Worm (Caenorhabditis elegans) whole organism, young adult: ENCODE data around the gene frpr-3.

ENCODE experiments used
- B0019.2 ChIP-seq: fragments of 200-800 bp; sonication (Bioruptor generic); conservative IDR thresholded peaks from 2 replicates; pipeline ENCODE4 v1.3.6; 2022; ENCODE audit warnings: missing genetic modification reagents, missing genetic modification characterization, missing compliant biosample characterization
- B0336.3 ChIP-seq: fragments of 200-800 bp; sonication (Bioruptor generic); IDR thresholded peaks from 2 replicates; pipeline ENCODE4 v1.3.6; 2022; ENCODE audit warnings: missing genetic modification characterization, missing compliant biosample characterization
- F10E7.11 ChIP-seq: sonication (generic microtip); optimal IDR thresholded peaks from 2 replicates; lab custom pipeline; 2017; ENCODE audit warnings: mild to moderate bottlenecking, missing genetic modification characterization, moderate library complexity, missing compliant biosample characterization
- F22D6.2 ChIP-seq: sonication (generic microtip); optimal IDR thresholded peaks from 2 replicates; lab custom pipeline; 2016; ENCODE audit warnings: mild to moderate bottlenecking, missing genetic modification characterization, missing compliant biosample characterization
- F37B4.10 ChIP-seq: fragments of 200-800 bp; sonication (Bioruptor generic); IDR thresholded peaks from 2 replicates; pipeline ENCODE4 v1.3.6; 2022; ENCODE audit warnings: missing genetic modification characterization, missing compliant biosample characterization
- F39B2.1 ChIP-seq: fragments of 200-800 bp; sonication (Bioruptor generic); IDR thresholded peaks from 2 replicates; pipeline ENCODE4 v1.3.6; 2022; ENCODE audit warnings: missing genetic modification reagents, missing genetic modification characterization, missing compliant biosample characterization
- K11D2.4 ChIP-seq: fragments of 200-800 bp; sonication (Bioruptor generic); IDR thresholded peaks from 2 replicates; pipeline ENCODE4 v1.3.6; 2022; ENCODE audit warnings: missing genetic modification reagents, missing genetic modification characterization, missing compliant biosample characterization
- T26A5.8 ChIP-seq: sonication (generic microtip); optimal IDR thresholded peaks from 2 replicates; lab custom pipeline; 2016; ENCODE audit warnings: missing genetic modification characterization, missing compliant biosample characterization
- Y53F4B.3 ChIP-seq: fragments of 200-800 bp; sonication (Bioruptor generic); IDR thresholded peaks from 2 replicates; pipeline ENCODE4 v1.3.6; 2022; ENCODE audit warnings: missing genetic modification reagents, missing genetic modification characterization, missing compliant biosample characterization
- Y53G8AR.9 ChIP-seq: fragments of 200-800 bp; sonication (Bioruptor generic); conservative IDR thresholded peaks from 2 replicates; pipeline ENCODE4 v1.3.6; 2022; ENCODE audit warnings: missing genetic modification reagents, missing genetic modification characterization, missing compliant biosample characterization
- Y56A3A.18 ChIP-seq: fragments of 200-800 bp; sonication (Bioruptor generic); IDR thresholded peaks from 2 replicates; pipeline ENCODE4 v1.3.6; 2022; ENCODE audit warnings: missing genetic modification reagents, missing genetic modification characterization, missing compliant biosample characterization
- Y67H2A.10 ChIP-seq: fragments of 200-800 bp; sonication (Bioruptor generic); conservative IDR thresholded peaks from 2 replicates; pipeline ENCODE4 v1.3.6; 2022; ENCODE audit warnings: missing genetic modification reagents, missing genetic modification characterization, missing compliant biosample characterization
- Y79H2A.3 ChIP-seq: fragments of 200-800 bp; sonication (Bioruptor generic); conservative IDR thresholded peaks from 2 replicates; pipeline ENCODE4 v1.3.6; 2022; ENCODE audit warnings: missing genetic modification reagents, missing genetic modification characterization, missing compliant biosample characterization
- Y95B8A.8 ChIP-seq: fragments of 200-800 bp; sonication (Bioruptor generic); IDR thresholded peaks from 2 replicates; pipeline ENCODE4 v1.3.6; 2022; ENCODE audit warnings: missing genetic modification reagents, missing genetic modification characterization, missing compliant biosample characterization
- ZK185.1 ChIP-seq: sonication (generic microtip); optimal IDR thresholded peaks from 2 replicates; lab custom pipeline; 2016; ENCODE audit warnings: mild to moderate bottlenecking, missing genetic modification characterization, missing compliant biosample characterization; ENCODE audit not compliant: poor library complexity, severe bottlenecking
- akir-1 ChIP-seq: fragments of 200-800 bp; sonication (Bioruptor generic); optimal IDR thresholded peaks from 2 replicates; lab custom pipeline; 2018; ENCODE audit warnings: mild to moderate bottlenecking, missing genetic modification characterization, moderate library complexity, missing compliant biosample characterization
- aptf-3 ChIP-seq: fragments of 200-800 bp; sonication (Bioruptor generic); IDR thresholded peaks from 2 replicates; pipeline ENCODE4 v1.3.6; 2022; ENCODE audit warnings: missing genetic modification characterization, missing compliant biosample characterization
- athp-1 ChIP-seq: sonication (generic microtip); optimal IDR thresholded peaks from 2 replicates; lab custom pipeline; 2017; ENCODE audit warnings: mild to moderate bottlenecking, missing genetic modification characterization, missing compliant biosample characterization
- attf-3 ChIP-seq: fragments of 200-800 bp; sonication (Bioruptor generic); conservative IDR thresholded peaks from 2 replicates; pipeline ENCODE4 v1.3.6; 2022; ENCODE audit warnings: missing genetic modification reagents, missing genetic modification characterization, missing compliant biosample characterization
- ceh-91 ChIP-seq: fragments of 200-800 bp; sonication (Bioruptor generic); IDR thresholded peaks from 2 replicates; pipeline ENCODE4 v1.3.6; 2022; ENCODE audit warnings: missing genetic modification reagents, missing genetic modification characterization, missing compliant biosample characterization
- die-1 ChIP-seq: sonication (generic microtip); optimal IDR thresholded peaks from 2 replicates; lab custom pipeline; 2016; ENCODE audit warnings: missing genotype, mild to moderate bottlenecking, missing genetic modification characterization, missing compliant biosample characterization
- efl-1 ChIP-seq: fragments of 150-350 bp; optimal IDR thresholded peaks from 2 replicates; lab custom pipeline; 2014; ENCODE audit warnings: missing biosample characterization, missing genetic modification reagents, missing genetic modification characterization
- ets-4 ChIP-seq: fragments of 200-800 bp; sonication (Bioruptor generic); optimal IDR thresholded peaks from 2 replicates; lab custom pipeline; 2018; ENCODE audit warnings: mild to moderate bottlenecking, missing genetic modification characterization, missing compliant biosample characterization
- fkh-3 ChIP-seq: sonication (generic microtip); optimal IDR thresholded peaks from 2 replicates; lab custom pipeline; 2016; ENCODE audit warnings: mild to moderate bottlenecking, missing genetic modification characterization, missing compliant biosample characterization
- gei-17 ChIP-seq: fragments of 200-800 bp; sonication (Bioruptor generic); optimal IDR thresholded peaks from 2 replicates; lab custom pipeline; 2018; ENCODE audit warnings: mild to moderate bottlenecking, missing genetic modification characterization, missing compliant biosample characterization
- hlh-12 ChIP-seq: sonication (generic microtip); optimal IDR thresholded peaks from 2 replicates; lab custom pipeline; 2016; ENCODE audit warnings: missing genetic modification characterization, missing compliant biosample characterization
- hmg-20 ChIP-seq: fragments of 200-800 bp; sonication (Bioruptor generic); IDR thresholded peaks from 2 replicates; pipeline ENCODE4 v1.3.6; 2022; ENCODE audit warnings: missing genetic modification reagents, missing genetic modification characterization, missing compliant biosample characterization
- lin-26 ChIP-seq: fragments of 200-800 bp; sonication (Bioruptor generic); IDR thresholded peaks from 2 replicates; pipeline ENCODE4 v1.3.6; 2022; ENCODE audit warnings: missing genetic modification reagents, missing genetic modification characterization, missing compliant biosample characterization
- lin-54 ChIP-seq: fragments of 200-800 bp; sonication (Bioruptor generic); optimal IDR thresholded peaks from 2 replicates; lab custom pipeline; 2018; ENCODE audit warnings: mild to moderate bottlenecking, missing genetic modification characterization, missing compliant biosample characterization
- madf-3 ChIP-seq: fragments of 200-800 bp; sonication (Bioruptor generic); IDR thresholded peaks from 2 replicates; pipeline ENCODE4 v1.3.6; 2022; ENCODE audit warnings: missing genetic modification reagents, missing genetic modification characterization, missing compliant biosample characterization
- madf-6 ChIP-seq: fragments of 200-800 bp; sonication (Bioruptor generic); IDR thresholded peaks from 2 replicates; pipeline ENCODE4 v1.3.6; 2022; ENCODE audit warnings: missing genetic modification reagents, missing genetic modification characterization, missing compliant biosample characterization
- madf-8 ChIP-seq: fragments of 200-800 bp; sonication (Bioruptor generic); conservative IDR thresholded peaks from 2 replicates; pipeline ENCODE4 v1.3.6; 2022; ENCODE audit warnings: missing genetic modification reagents, missing genetic modification characterization, missing compliant biosample characterization
- nfya-1 ChIP-seq: sonication (generic microtip); optimal IDR thresholded peaks from 2 replicates; lab custom pipeline; 2017; ENCODE audit warnings: antibody characterized with exemption, missing compliant biosample characterization, missing genetic modification characterization, borderline replicate concordance; ENCODE audit not compliant: insufficient read depth
- nfya-2 ChIP-seq: fragments of 200-800 bp; sonication (Bioruptor generic); IDR thresholded peaks from 2 replicates; pipeline ENCODE4 v1.3.6; 2022; ENCODE audit warnings: missing genetic modification reagents, missing genetic modification characterization, missing compliant biosample characterization
- nhr-120 ChIP-seq: fragments of 200-800 bp; sonication (Bioruptor generic); IDR thresholded peaks from 2 replicates; pipeline ENCODE4 v1.3.6; 2022; ENCODE audit warnings: missing genetic modification characterization, missing compliant biosample characterization
- nhr-179 ChIP-seq: sonication (generic microtip); optimal IDR thresholded peaks from 2 replicates; lab custom pipeline; 2016; ENCODE audit warnings: mild to moderate bottlenecking, missing genetic modification characterization, missing compliant biosample characterization
- rcor-1 ChIP-seq: fragments of 200-800 bp; sonication (Bioruptor generic); IDR thresholded peaks from 2 replicates; pipeline ENCODE4 v1.3.6; 2022; ENCODE audit warnings: missing genetic modification reagents, missing genetic modification characterization, missing compliant biosample characterization
- rec-8 ChIP-seq, 2 experiments: sonication (generic microtip); optimal IDR thresholded peaks; 2 replicates each; lab custom pipeline; 2016; ENCODE audit warnings: mild to moderate bottlenecking in 2 of 2, missing genetic modification characterization in 2 of 2, missing genetic modification reagents in 2 of 2, missing genotype in 2 of 2, missing biosample characterization in 1 of 2, missing compliant biosample characterization in 1 of 2, moderate library complexity in 1 of 2
- rpc-1 ChIP-seq, 2 experiments: fragments of 150-350 bp in 1 of 2; sonication (generic microtip) in 1 of 2; optimal IDR thresholded peaks; 2 replicates each; lab custom pipeline; 2014 to 2018; ENCODE audit warnings: missing biosample characterization in 1 of 2, missing genetic modification characterization in 1 of 2, missing genetic modification reagents in 1 of 2, missing genotype in 1 of 2
- snpc-1.3 ChIP-seq: sonication (generic microtip); optimal IDR thresholded peaks from 2 replicates; lab custom pipeline; 2017; ENCODE audit warnings: missing genetic modification characterization, mild to moderate bottlenecking, missing compliant biosample characterization, antibody characterized with exemption, moderate library complexity, missing genotype, missing genetic modification reagents; ENCODE audit not compliant: insufficient read depth
- somi-1 ChIP-seq: fragments of 200-800 bp; sonication (Bioruptor generic); optimal IDR thresholded peaks from 2 replicates; lab custom pipeline; 2018; ENCODE audit warnings: mild to moderate bottlenecking, missing genetic modification characterization, missing compliant biosample characterization
- tbx-9 ChIP-seq: sonication (generic microtip); optimal IDR thresholded peaks from 2 replicates; lab custom pipeline; 2016; ENCODE audit warnings: borderline replicate concordance, missing genetic modification characterization, inconsistent platforms, missing compliant biosample characterization
- unc-130 ChIP-seq: sonication (generic microtip); optimal IDR thresholded peaks from 2 replicates; lab custom pipeline; 2016; ENCODE audit warnings: missing genetic modification reagents, missing genetic modification characterization, missing compliant biosample characterization
- unc-62 ChIP-seq: fragments of 150-350 bp; optimal IDR thresholded peaks from 2 replicates; lab custom pipeline; 2014; ENCODE audit warnings: missing biosample characterization, missing genetic modification reagents, missing genetic modification characterization
- zfh-2 ChIP-seq: fragments of 200-800 bp; sonication (Bioruptor generic); conservative IDR thresholded peaks from 2 replicates; pipeline ENCODE4 v1.3.6; 2022; ENCODE audit warnings: missing genetic modification reagents, missing genetic modification characterization, missing compliant biosample characterization
- ztf-26 ChIP-seq: sonication (generic microtip); optimal IDR thresholded peaks from 2 replicates; lab custom pipeline; 2017; ENCODE audit warnings: missing genetic modification characterization, missing compliant biosample characterization
- ztf-3 ChIP-seq: fragments of 200-800 bp; sonication (Bioruptor generic); optimal IDR thresholded peaks from 2 replicates; lab custom pipeline; 2018; ENCODE audit warnings: mild to moderate bottlenecking, missing genetic modification characterization, missing compliant biosample characterization
- ztf-6 ChIP-seq: fragments of 200-800 bp; sonication (Bioruptor generic); IDR thresholded peaks from 2 replicates; pipeline ENCODE4 v1.3.6; 2022; ENCODE audit warnings: missing genetic modification reagents, missing genetic modification characterization, missing compliant biosample characterization

The frpr-3 gene

DNA sequence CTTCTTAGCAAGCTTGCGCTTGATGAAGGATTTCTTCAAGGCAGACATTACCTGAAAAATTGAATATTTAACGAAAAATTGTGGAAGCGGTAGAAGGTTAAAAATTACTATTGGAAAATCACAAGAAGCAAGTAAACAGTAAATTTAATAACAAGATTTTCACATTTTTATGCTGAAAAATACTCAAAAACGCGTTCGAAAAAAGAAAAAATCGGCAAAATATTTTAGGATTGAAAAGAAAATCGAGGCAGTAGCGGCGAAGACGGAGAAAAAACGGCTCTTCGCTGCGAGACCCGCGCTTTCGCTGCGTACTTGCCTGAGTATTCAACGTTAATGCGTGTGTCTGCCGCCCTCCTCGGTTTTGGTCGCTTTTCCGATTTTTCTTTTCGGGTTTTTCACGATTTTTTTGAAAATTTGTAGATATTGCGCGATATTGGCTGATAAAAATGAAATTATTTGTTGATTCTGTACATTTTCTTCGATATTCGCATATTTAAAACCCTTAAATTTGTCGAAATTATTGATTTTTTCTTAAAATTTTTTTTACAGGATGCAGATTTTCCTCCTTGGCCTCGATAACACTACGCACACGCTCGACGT, 5.1 kb downstream of the frpr-3 start, which contains the start of the genes rpl-39 and rps-30 (continued):
- no peak for TF ChIP-seq Y95B8A.8 (GFP tag; lab: Robert Waterston, UW)
- TF ChIP-seq athp-1 (tag; lab: Kevin White, UChicago) = peak; percentile 4
- no peak for TF ChIP-seq nhr-120 (GFP tag; lab: Robert Waterston, UW)
- TF ChIP-seq rpc-1 (optimal IDR thresholded peaks at IDR 0.05; lab: Kevin White, UChicago) = no peak
- no peak for TF ChIP-seq rpc-1 (tag; optimal IDR thresholded peaks at IDR 0.05; lab: Kevin White, UChicago)
- TF ChIP-seq Y79H2A.3 (GFP tag; lab: Robert Waterston, UW) = no peak
- peak; percentile 24 for TF ChIP-seq efl-1 (GFP tag; lab: Kevin White, UChicago)
- no peak for TF ChIP-seq nfya-1 (tag; lab: Kevin White, UChicago)
- peak; percentile 71 for TF ChIP-seq lin-54 (GFP tag; lab: Kevin White, UChicago)
- TF ChIP-seq ets-4 (GFP tag; lab: Kevin White, UChicago) = no peak
- TF ChIP-seq ceh-91 (GFP tag; lab: Robert Waterston, UW) = peak; percentile 78
- no peak for TF ChIP-seq Y56A3A.18 (GFP tag; lab: Robert Waterston, UW)
- peak; percentile 56 for TF ChIP-seq snpc-1.3 (tag; lab: Kevin White, UChicago)
- no peak for TF ChIP-seq nfya-2
- no peak for TF ChIP-seq ztf-3 (GFP tag; lab: Kevin White, UChicago)
- peak; percentile 30 for TF ChIP-seq ztf-26 (tag; lab: Kevin White, UChicago)
- peak; percentile 72 for TF ChIP-seq K11D2.4
- no peak for TF ChIP-seq F22D6.2
- no peak for TF ChIP-seq die-1 (tag; lab: Kevin White, UChicago)
- TF ChIP-seq unc-62 (GFP tag; lab: Kevin White, UChicago) = peak; percentile 22
- TF ChIP-seq nhr-179 = no peak
- peak; percentile 53; the same call in 1 of the 2 replicates for TF ChIP-seq Y67H2A.10 (GFP tag; lab: Robert Waterston, UW)
- 0 out of 2 replicates have a peak, but pooled peaks have one; percentile 47 for TF ChIP-seq B0019.2
- TF ChIP-seq hmg-20 (GFP tag; lab: Robert Waterston, UW) = no peak
- TF ChIP-seq rcor-1 (GFP tag; lab: Robert Waterston, UW) = peak; percentile 72
- no peak for TF ChIP-seq rec-8 (tag; optimal IDR thresholded peaks at IDR 0.05; lab: Kevin White, UChicago)
- TF ChIP-seq lin-26 = no peak
- no peak for TF ChIP-seq fkh-3 (tag; lab: Kevin White, UChicago)
- TF ChIP-seq gei-17 = no peak
- no peak for TF ChIP-seq tbx-9 (tag; lab: Kevin White, UChicago)
- peak; percentile 51; the same call in 1 of the 2 replicates for TF ChIP-seq zfh-2 (GFP tag; lab: Robert Waterston, UW)
- no peak for TF ChIP-seq F10E7.11 (tag; lab: Kevin White, UChicago)
- TF ChIP-seq F39B2.1 (GFP tag; lab: Robert Waterston, UW) = no peak
- TF ChIP-seq F37B4.10 (GFP tag; lab: Robert Waterston, UW) = no peak
- no peak for TF ChIP-seq madf-8
- peak; percentile 79; the same call in 1 of the 2 replicates for TF ChIP-seq madf-3 (GFP tag; lab: Robert Waterston, UW)
- no peak for TF ChIP-seq akir-1 (GFP tag; lab: Kevin White, UChicago)
- no peak for TF ChIP-seq Y53G8AR.9
- no peak for TF ChIP-seq aptf-3
- TF ChIP-seq hlh-12 (tag; lab: Kevin White, UChicago) = no peak
- peak; percentile 23 for TF ChIP-seq somi-1 (GFP tag; lab: Kevin White, UChicago)
- peak; percentile 52 for TF ChIP-seq ZK185.1 (tag; lab: Kevin White, UChicago)
- TF ChIP-seq B0336.3 = no peak
- 0 out of 2 replicates have a peak, but pooled peaks have one; percentile 27 for TF ChIP-seq attf-3 (GFP tag; lab: Robert Waterston, UW)
- TF ChIP-seq madf-6 (GFP tag; lab: Robert Waterston, UW) = peak; percentile 46; the same call in 1 of the 2 replicates
- TF ChIP-seq ztf-6 (GFP tag; lab: Robert Waterston, UW) = no peak
- no peak for TF ChIP-seq Y53F4B.3
- no peak for TF ChIP-seq T26A5.8
- no peak for TF ChIP-seq unc-130 (GFP tag; lab: Kevin White, UChicago)
